Fruit fly (Drosophila melanogaster) whole organism, embryonic: ENCODE measurements around the gene mRpL4.

ENCODE experiments used
- Aef1 ChIP-seq: fragments of 200-800 bp; sonication (Bioruptor generic); IDR thresholded peaks from 3 replicates; pipeline ENCODE4 v1.3.6; 2022; ENCODE audit warnings: missing biosample characterization, missing genetic modification characterization
- BEAF-32 ChIP-seq: fragments of 200-800 bp; sonication (Bioruptor generic); optimal IDR thresholded peaks from 3 replicates; lab custom pipeline; 2017; ENCODE audit warnings: missing biosample characterization, missing genetic modification characterization, mild to moderate bottlenecking, moderate library complexity, missing genetic modification reagents
- CG10959 ChIP-seq: fragments of 200-800 bp; sonication (Bioruptor generic); IDR thresholded peaks from 2 replicates; pipeline ENCODE4 v1.3.6; 2022; ENCODE audit warnings: missing biosample characterization, missing genetic modification characterization
- CG10979 ChIP-seq: fragments of 200-800 bp; sonication (Bioruptor generic); optimal IDR thresholded peaks from 2 replicates; lab custom pipeline; 2018; ENCODE audit warnings: missing biosample characterization, mild to moderate bottlenecking, missing genetic modification characterization, moderate library complexity
- CG11504 ChIP-seq: fragments of 200-800 bp; sonication (Bioruptor generic); optimal IDR thresholded peaks from 3 replicates; lab custom pipeline; 2019; ENCODE audit warnings: missing biosample characterization, mild to moderate bottlenecking, missing genetic modification characterization, moderate library complexity
- CG12769 ChIP-seq: fragments of 200-800 bp; sonication (Bioruptor generic); optimal IDR thresholded peaks from 2 replicates; lab custom pipeline; 2019; ENCODE audit warnings: missing biosample characterization, mild to moderate bottlenecking, missing genetic modification characterization, moderate library complexity
- CG13123 ChIP-seq: fragments of 200-800 bp; sonication (Bioruptor generic); optimal IDR thresholded peaks from 2 replicates; lab custom pipeline; 2016; ENCODE audit warnings: missing biosample characterization, missing genetic modification characterization
- CG13424 ChIP-seq: fragments of 200-800 bp; sonication (Bioruptor generic); optimal IDR thresholded peaks from 2 replicates; lab custom pipeline; 2019; ENCODE audit warnings: missing biosample characterization, mild to moderate bottlenecking, missing genetic modification characterization, moderate library complexity
- CG14014 ChIP-seq: fragments of 200-800 bp; sonication (Bioruptor generic); IDR thresholded peaks from 2 replicates; pipeline ENCODE4 v1.3.6; 2022; ENCODE audit warnings: missing biosample characterization, missing genetic modification characterization
- CG15073 ChIP-seq: fragments of 200-800 bp; sonication (Bioruptor generic); optimal IDR thresholded peaks from 2 replicates; lab custom pipeline; 2016; ENCODE audit warnings: missing biosample characterization, missing genetic modification characterization
- CG17612 ChIP-seq: fragments of 200-800 bp; sonication (Bioruptor generic); IDR thresholded peaks from 2 replicates; pipeline ENCODE4 v1.3.6; 2022; ENCODE audit warnings: missing biosample characterization, missing genetic modification characterization
- CG18764 ChIP-seq: fragments of 200-800 bp; sonication (Bioruptor generic); optimal IDR thresholded peaks from 3 replicates; lab custom pipeline; 2016; ENCODE audit warnings: missing biosample characterization, missing genetic modification characterization
- CG32772 ChIP-seq: fragments of 200-800 bp; sonication (Bioruptor generic); IDR thresholded peaks from 2 replicates; pipeline ENCODE4 v1.3.6; 2022; ENCODE audit warnings: missing biosample characterization, missing genetic modification characterization
- CG3281 ChIP-seq: fragments of 200-800 bp; sonication (Bioruptor generic); optimal IDR thresholded peaks from 3 replicates; lab custom pipeline; 2017; ENCODE audit warnings: missing biosample characterization, mild to moderate bottlenecking, missing genetic modification characterization
- CG33557 ChIP-seq: fragments of 200-800 bp; sonication (Bioruptor generic); optimal IDR thresholded peaks from 2 replicates; lab custom pipeline; 2019; ENCODE audit warnings: missing biosample characterization, mild to moderate bottlenecking, missing genetic modification characterization, moderate library complexity
- CG3407 ChIP-seq: fragments of 200-800 bp; sonication (Bioruptor generic); optimal IDR thresholded peaks from 2 replicates; lab custom pipeline; 2018; ENCODE audit warnings: missing biosample characterization, mild to moderate bottlenecking, missing genetic modification characterization
- CG34224 ChIP-seq: fragments of 200-800 bp; sonication (Bioruptor generic); IDR thresholded peaks from 3 replicates; pipeline ENCODE4 v1.3.6; 2022; ENCODE audit warnings: missing biosample characterization, missing genetic modification characterization; ENCODE audit not compliant: partially characterized antibody
- CG34422 ChIP-seq: fragments of 200-800 bp; sonication (Bioruptor generic); IDR thresholded peaks from 3 replicates; pipeline ENCODE4 v1.3.6; 2022; ENCODE audit warnings: missing biosample characterization, missing genetic modification characterization
- CG5953 ChIP-seq: fragments of 200-800 bp; sonication (Bioruptor generic); IDR thresholded peaks from 2 replicates; pipeline ENCODE4 v1.3.6; 2022; ENCODE audit warnings: missing biosample characterization, missing genetic modification characterization
- CG6175 ChIP-seq: fragments of 200-800 bp; sonication (Bioruptor generic); IDR thresholded peaks from 3 replicates; pipeline ENCODE4 v1.3.6; 2022; ENCODE audit warnings: missing biosample characterization, missing genetic modification characterization
- CG9215 ChIP-seq: fragments of 200-800 bp; sonication (Bioruptor generic); IDR thresholded peaks from 2 replicates; pipeline ENCODE4 v1.3.6; 2022; ENCODE audit warnings: missing biosample characterization, missing genetic modification characterization
- CG9797 ChIP-seq: fragments of 200-800 bp; sonication (Bioruptor generic); optimal IDR thresholded peaks from 3 replicates; lab custom pipeline; 2018; ENCODE audit warnings: missing biosample characterization, mild to moderate bottlenecking, missing genetic modification characterization
- CTCF ChIP-seq: fragments of 200-800 bp; sonication (Bioruptor generic); optimal IDR thresholded peaks from 2 replicates; lab custom pipeline; 2017; ENCODE audit warnings: missing biosample characterization, mild to moderate bottlenecking, missing genetic modification characterization, moderate library complexity
- D ChIP-seq, 2 experiments: fragments of 200-800 bp in 1 of 2; fragments of >200 bp in 1 of 2; sonication (Bioruptor generic) in 1 of 2; optimal IDR thresholded peaks; 2 replicates in 1 of 2; 3 replicates in 1 of 2; lab custom pipeline; 2017; ENCODE audit warnings: mild to moderate bottlenecking in 1 of 2, missing biosample characterization in 1 of 2, missing genetic modification characterization in 1 of 2, missing genetic modification reagents in 1 of 2
- D19B ChIP-seq: fragments of 200-800 bp; sonication (Bioruptor generic); optimal IDR thresholded peaks from 2 replicates; lab custom pipeline; 2017; ENCODE audit warnings: missing biosample characterization, mild to moderate bottlenecking, missing genetic modification characterization
- Ets65A ChIP-seq: fragments of 200-800 bp; sonication (Bioruptor generic); peaks from one replicate; lab custom pipeline; 2016; ENCODE audit warnings: missing biosample characterization, missing genetic modification characterization
- Gug ChIP-seq: fragments of 200-800 bp; sonication (Bioruptor generic); IDR thresholded peaks from 4 replicates; pipeline ENCODE4 v1.3.6; 2022; ENCODE audit warnings: missing biosample characterization, missing genetic modification characterization
- Hr3 ChIP-seq: fragments of 200-800 bp; sonication (Bioruptor generic); optimal IDR thresholded peaks from 3 replicates; lab custom pipeline; 2016; ENCODE audit warnings: missing biosample characterization, missing genetic modification characterization
- Med ChIP-seq: fragments of 200-800 bp; sonication (Bioruptor generic); peaks from one replicate; lab custom pipeline; 2016; ENCODE audit warnings: missing biosample characterization, missing genetic modification characterization, mild to moderate bottlenecking, inconsistent platforms, moderate library complexity
- Meics ChIP-seq: fragments of 200-800 bp; sonication (Bioruptor generic); optimal IDR thresholded peaks from 2 replicates; lab custom pipeline; 2017; ENCODE audit warnings: missing biosample characterization, mild to moderate bottlenecking, missing genetic modification characterization
- Neu2 ChIP-seq: fragments of 200-800 bp; sonication (Bioruptor generic); optimal IDR thresholded peaks from 3 replicates; lab custom pipeline; 2016; ENCODE audit warnings: missing biosample characterization, missing genetic modification characterization, borderline replicate concordance
- Pdp1 ChIP-seq, 2 experiments: fragments of 200-800 bp; sonication (Bioruptor generic); optimal IDR thresholded peaks; 3 replicates each; lab custom pipeline; 2016; ENCODE audit warnings: missing biosample characterization in 2 of 2, missing genetic modification characterization in 2 of 2, mild to moderate bottlenecking in 1 of 2, moderate library complexity in 1 of 2
- ara ChIP-seq: fragments of 200-800 bp; sonication (Bioruptor generic); IDR thresholded peaks from 2 replicates; pipeline ENCODE4 v1.3.6; 2022; ENCODE audit warnings: missing biosample characterization, missing genetic modification characterization
- bbx ChIP-seq: fragments of 200-800 bp; sonication (Bioruptor generic); IDR thresholded peaks from 2 replicates; pipeline ENCODE4 v1.3.6; 2022; ENCODE audit warnings: missing biosample characterization, missing genetic modification characterization; ENCODE audit not compliant: partially characterized antibody
- caup ChIP-seq: fragments of 200-800 bp; sonication (Bioruptor generic); optimal IDR thresholded peaks from 3 replicates; lab custom pipeline; 2017; ENCODE audit warnings: missing biosample characterization, mild to moderate bottlenecking, missing genetic modification characterization, moderate library complexity; ENCODE audit not compliant: severe bottlenecking
- chif ChIP-seq, 2 experiments: fragments of 200-800 bp; sonication (Bioruptor generic); optimal IDR thresholded peaks; 3 replicates each; lab custom pipeline; 2016; ENCODE audit warnings: missing biosample characterization in 2 of 2, missing genetic modification characterization in 2 of 2
- ci ChIP-seq: fragments of 200-800 bp; sonication (Bioruptor generic); IDR thresholded peaks from 3 replicates; pipeline ENCODE4 v1.3.6; 2022; ENCODE audit warnings: missing biosample characterization, missing genetic modification characterization
- da ChIP-seq: fragments of 200-800 bp; sonication (Bioruptor generic); optimal IDR thresholded peaks from 2 replicates; lab custom pipeline; 2016; ENCODE audit warnings: missing biosample characterization, missing genetic modification characterization
- dati ChIP-seq: fragments of 200-800 bp; sonication (Bioruptor generic); IDR thresholded peaks from 2 replicates; pipeline ENCODE4 v1.3.6; 2022; ENCODE audit warnings: missing biosample characterization, missing genetic modification characterization
- exex ChIP-seq: fragments of 200-800 bp; sonication (Bioruptor generic); optimal IDR thresholded peaks from 4 replicates; lab custom pipeline; 2018; ENCODE audit warnings: missing biosample characterization, mild to moderate bottlenecking, missing genetic modification characterization, moderate library complexity
- gfzf ChIP-seq: fragments of 200-800 bp; sonication (Bioruptor generic); optimal IDR thresholded peaks from 2 replicates; lab custom pipeline; 2016; ENCODE audit warnings: missing biosample characterization, mild to moderate bottlenecking, missing genetic modification characterization, moderate library complexity
- lmd ChIP-seq: fragments of 200-800 bp; sonication (Bioruptor generic); IDR thresholded peaks from 2 replicates; pipeline ENCODE4 v1.3.6; 2022; ENCODE audit warnings: missing biosample characterization, missing genetic modification characterization
- mld ChIP-seq: fragments of 200-800 bp; sonication (Bioruptor generic); IDR thresholded peaks from 3 replicates; pipeline ENCODE4 v1.3.6; 2022; ENCODE audit warnings: missing biosample characterization, missing genetic modification characterization; ENCODE audit not compliant: partially characterized antibody
- pfk ChIP-seq: fragments of 200-800 bp; sonication (Bioruptor generic); optimal IDR thresholded peaks from 2 replicates; lab custom pipeline; 2018; ENCODE audit warnings: missing biosample characterization, mild to moderate bottlenecking, missing genetic modification characterization, moderate library complexity
- scrt ChIP-seq: fragments of 200-800 bp; sonication (Bioruptor generic); optimal IDR thresholded peaks from 2 replicates; lab custom pipeline; 2018; ENCODE audit warnings: missing biosample characterization, mild to moderate bottlenecking, missing genetic modification characterization, moderate library complexity
- slou ChIP-seq: fragments of 200-800 bp; sonication (Bioruptor generic); optimal IDR thresholded peaks from 3 replicates; lab custom pipeline; 2016; ENCODE audit warnings: missing biosample characterization, missing genetic modification characterization
- tll ChIP-seq, 2 experiments: fragments of 200-800 bp in 1 of 2; fragments of >200 bp in 1 of 2; sonication (Bioruptor generic) in 1 of 2; optimal IDR thresholded peaks; 2 replicates each; lab custom pipeline; 2017 to 2019; ENCODE audit warnings: missing biosample characterization in 2 of 2, missing genetic modification characterization in 2 of 2, mild to moderate bottlenecking in 1 of 2, moderate library complexity in 1 of 2

Gene mRpL4

dm6 chr2L:16352585-16353580 is 24.0 kb upstream of the mRpL4 start, which contains the start of the genes Hyls1, chif and CG4455 (continued):
- TF ChIP-seq tll (GFP tag; optimal IDR thresholded peaks at IDR 0.05; lab: Kevin White, UChicago) (peak in 1 of 2 experiments; percentile 9), Hr3 (GFP tag; lab: Kevin White, UChicago) (peak; percentile 46), ci (GFP tag; lab: Robert Waterston, UW) (peak; percentile 42; the same call in 1 of the 3 replicates), CG9797 (peak; percentile 41), chif (GFP tag; optimal IDR thresholded peaks at IDR 0.05; lab: Kevin White, UChicago) (peak; percentile 4 to 26), ara (no peak), CG34422 (GFP tag; lab: Robert Waterston, UW) (0 out of 3 replicates have a peak, but pooled peaks have one; percentile 18), lmd (GFP tag; lab: Robert Waterston, UW) (peak; percentile 43; the same call in 1 of the 2 replicates), CG33557 (peak; percentile 27), da (no peak), bbx (peak; percentile 78), D (optimal IDR thresholded peaks at IDR 0.05; lab: Kevin White, UChicago) (peak; percentile 67), D (GFP tag; optimal IDR thresholded peaks at IDR 0.05; lab: Kevin White, UChicago) (peak; percentile 40), CG18764 (GFP tag; lab: Kevin White, UChicago) (peak; percentile 39), Meics (GFP tag; lab: Kevin White, UChicago) (peak; percentile 46), Aef1 (GFP tag; lab: Robert Waterston, UW) (no peak), CG10979 (no peak), CG12769 (tag; lab: Kevin White, UChicago) (no peak), BEAF-32 (peak; percentile 96), caup (GFP tag; lab: Kevin White, UChicago) (peak; percentile 20), Med (peak; percentile 67), CG34224 (GFP tag; lab: Robert Waterston, UW) (peak; percentile 80), CG14014 (GFP tag; lab: Robert Waterston, UW) (no peak; the same call in 1 of the 2 replicates), mld (peak; percentile 79; the same call in 2 of the 3 replicates), CG13424 (tag; lab: Kevin White, UChicago) (peak; percentile 65), Gug (GFP tag; lab: Robert Waterston, UW) (peak; percentile 32; the same call in 1 of the 4 replicates), CG15073 (no peak), CG10959 (no peak), scrt (GFP tag; lab: Kevin White, UChicago) (peak; percentile 23), CG3407 (GFP tag; lab: Kevin White, UChicago) (peak; percentile 5), CG13123 (GFP tag; lab: Kevin White, UChicago) (no peak), slou (GFP tag; lab: Kevin White, UChicago) (peak; percentile 13), CG11504 (tag; lab: Kevin White, UChicago) (peak; percentile 76), CTCF (GFP tag; lab: Kevin White, UChicago) (peak; percentile 10), dati (GFP tag; lab: Robert Waterston, UW) (no peak), pfk (no peak), CG9215 (GFP tag; lab: Robert Waterston, UW) (peak; percentile 57), CG5953 (GFP tag; lab: Robert Waterston, UW) (no peak), CG32772 (GFP tag; lab: Robert Waterston, UW) (no peak), exex (tag; lab: Kevin White, UChicago) (peak; percentile 19), CG6175 (GFP tag; lab: Robert Waterston, UW) (0 out of 3 replicates have a peak, but pooled peaks have one; percentile 7), Ets65A (peak; percentile 68), Neu2 (GFP tag; lab: Kevin White, UChicago) (no peak), D19B (GFP tag; lab: Kevin White, UChicago) (peak; percentile 78), Pdp1 (GFP tag; optimal IDR thresholded peaks at IDR 0.05; lab: Kevin White, UChicago) (peak in 1 of 2 experiments; percentile 7), CG17612 (GFP tag; lab: Robert Waterston, UW) (no peak), gfzf (peak; percentile 13), CG3281 (GFP tag; lab: Kevin White, UChicago) (peak; percentile 24)
